Fruit fly (Drosophila melanogaster): Measurements from ENCODE around the gene CG7166.

CG7166 gene

dm6 chr3L:21634152-21634689, 8.8 kb upstream of the CG7166 start, which contains the start of gene MED1 (continued):
- peak; percentile 14 for TF ChIP-seq sug (tag; optimal IDR thresholded peaks at IDR 0.05)
- no peak for TF ChIP-seq CG12155 (GFP tag; optimal IDR thresholded peaks at IDR 0.05)
- TF ChIP-seq B-H1 (GFP tag; IDR thresholded peaks at IDR 0.05) = no peak
- TF ChIP-seq kay (GFP tag; optimal IDR thresholded peaks at IDR 0.05) = no peak
- peak; percentile 40 for TF ChIP-seq CG3847 (GFP tag; IDR thresholded peaks at IDR 0.05)
- TF ChIP-seq gsb-n (tag; optimal IDR thresholded peaks at IDR 0.05) = no peak
- TF ChIP-seq B-H2 (GFP tag; optimal IDR thresholded peaks at IDR 0.05) = no peak
- TF ChIP-seq Ssrp (tag; optimal IDR thresholded peaks at IDR 0.05) = peak; percentile 22
- TF ChIP-seq tna (GFP tag; IDR thresholded peaks at IDR 0.05; ENCODE audit: partially characterized antibody) = no peak
- no peak for TF ChIP-seq CG4360 (GFP tag; IDR thresholded peaks at IDR 0.05)
- peak; percentile 3 for TF ChIP-seq CG2120 (GFP tag; optimal IDR thresholded peaks at IDR 0.05)
- peak; percentile 75 for TF ChIP-seq gfzf (GFP tag; optimal IDR thresholded peaks at IDR 0.05)
- TF ChIP-seq CG17802 (tag; optimal IDR thresholded peaks at IDR 0.05) = peak; percentile 75
- peak; percentile 14 for TF ChIP-seq Dp (GFP tag; optimal IDR thresholded peaks at IDR 0.05)
- TF ChIP-seq row (GFP tag; IDR thresholded peaks at IDR 0.05) = peak; percentile 74
- peak; percentile 18 for TF ChIP-seq Myb (GFP tag; optimal IDR thresholded peaks at IDR 0.05)
- TF ChIP-seq Nf-YC (tag; optimal IDR thresholded peaks at IDR 0.05) = no peak
- no peak for TF ChIP-seq fd64A (GFP tag; optimal IDR thresholded peaks at IDR 0.05)
- TF ChIP-seq MBD-R2 (GFP tag; IDR thresholded peaks at IDR 0.05) = peak; percentile 57
- TF ChIP-seq Hsf (GFP tag; optimal IDR thresholded peaks at IDR 0.05) = peak; percentile 2
- TF ChIP-seq CG30403 (GFP tag; optimal IDR thresholded peaks at IDR 0.05) = no peak
- TF ChIP-seq Sox100B (GFP tag; optimal IDR thresholded peaks at IDR 0.05) = no peak
- TF ChIP-seq CG5245 (GFP tag; optimal IDR thresholded peaks at IDR 0.05) = no peak
- no peak for TF ChIP-seq ind (GFP tag; optimal IDR thresholded peaks at IDR 0.05)
- no peak for TF ChIP-seq tin (GFP tag; optimal IDR thresholded peaks at IDR 0.05)
- TF ChIP-seq Ets97D (GFP tag; optimal IDR thresholded peaks at IDR 0.05) = peak; percentile 29
- no peak for TF ChIP-seq Six4 (GFP tag; optimal IDR thresholded peaks at IDR 0.05)
- TF ChIP-seq CG2712 (tag; optimal IDR thresholded peaks at IDR 0.05) = peak; percentile 14
- TF ChIP-seq CG11560 (tag; IDR thresholded peaks at IDR 0.05) = no peak
- peak; percentile 15 for TF ChIP-seq grau (tag; optimal IDR thresholded peaks at IDR 0.05)
- TF ChIP-seq stwl (tag; optimal IDR thresholded peaks at IDR 0.05) = peak; percentile 71
- peak; percentile 36; the same call in 1 of the 3 replicates for TF ChIP-seq dysf (GFP tag; IDR thresholded peaks at IDR 0.05)
- TF ChIP-seq CG17912 (GFP tag; optimal IDR thresholded peaks at IDR 0.05) = no peak
- TF ChIP-seq CG1792 (GFP tag; optimal IDR thresholded peaks at IDR 0.05) = no peak
- TF ChIP-seq yki (optimal IDR thresholded peaks at IDR 0.05) = no peak
- TF ChIP-seq Taf1 (GFP tag; IDR thresholded peaks at IDR 0.05) = no peak
- peak; percentile 70 for TF ChIP-seq YL-1 (GFP tag; optimal IDR thresholded peaks at IDR 0.05)
- no peak for TF ChIP-seq pho (GFP tag; optimal IDR thresholded peaks at IDR 0.05)
- no peak for TF ChIP-seq Hr3 (GFP tag; optimal IDR thresholded peaks at IDR 0.05)
- TF ChIP-seq CG1024 (GFP tag; IDR thresholded peaks at IDR 0.05) = peak; percentile 50
- no peak for TF ChIP-seq esg (GFP tag; conservative IDR thresholded peaks at IDR 0.05)
- TF ChIP-seq Ada2b (GFP tag; IDR thresholded peaks at IDR 0.05) = no peak
- TF ChIP-seq BEAF-32 (GFP tag; optimal IDR thresholded peaks at IDR 0.05) = peak; percentile 54
- no peak for TF ChIP-seq CkIIα-i1 (GFP tag; IDR thresholded peaks at IDR 0.05)
- TF ChIP-seq CoRest (tag; optimal IDR thresholded peaks at IDR 0.05) = peak; percentile 31
- peak; percentile 6 for TF ChIP-seq mam (GFP tag; optimal IDR thresholded peaks at IDR 0.05)
- peak; percentile 21 for TF ChIP-seq CG3995 (GFP tag; optimal IDR thresholded peaks at IDR 0.05)
- TF ChIP-seq CG17829 (tag; optimal IDR thresholded peaks at IDR 0.05) = peak; percentile 30
- TF ChIP-seq CG1603 (tag; optimal IDR thresholded peaks at IDR 0.05) = peak; percentile 69
- no peak for TF ChIP-seq CG18476 (GFP tag; optimal IDR thresholded peaks at IDR 0.05)
- TF ChIP-seq CG7357 (GFP tag; IDR thresholded peaks at IDR 0.05) = peak; percentile 93
- peak; percentile 11 for TF ChIP-seq nerfin-1 (tag; optimal IDR thresholded peaks at IDR 0.05)

Data from whole organism, embryonic.